Fruit fly (Drosophila melanogaster) whole organism, embryonic: Measurements from ENCODE around the gene MSBP.

Source experiments
- Atf3 ChIP-seq: fragments of 200-800 bp; sonication (Bioruptor generic); optimal IDR thresholded peaks from 3 replicates; lab custom pipeline; 2016; ENCODE audit warnings: missing biosample characterization, missing genetic modification characterization
- CG11456 ChIP-seq: fragments of 200-800 bp; sonication (Bioruptor generic); IDR thresholded peaks from 3 replicates; pipeline ENCODE4 v1.3.6; 2022; ENCODE audit warnings: missing biosample characterization, missing genetic modification characterization
- CG14014 ChIP-seq: fragments of 200-800 bp; sonication (Bioruptor generic); IDR thresholded peaks from 2 replicates; pipeline ENCODE4 v1.3.6; 2022; ENCODE audit warnings: missing biosample characterization, missing genetic modification characterization
- CG15479 ChIP-seq: fragments of 200-800 bp; sonication (Bioruptor generic); optimal IDR thresholded peaks from 3 replicates; lab custom pipeline; 2019; ENCODE audit warnings: missing biosample characterization, mild to moderate bottlenecking, missing genetic modification characterization, moderate library complexity
- CG15514 ChIP-seq: fragments of 200-800 bp; sonication (Bioruptor generic); optimal IDR thresholded peaks from 3 replicates; lab custom pipeline; 2017; ENCODE audit warnings: missing biosample characterization, missing genetic modification characterization, mild to moderate bottlenecking, moderate library complexity, missing genetic modification reagents
- CG15696 ChIP-seq: fragments of 200-800 bp; sonication (Bioruptor generic); optimal IDR thresholded peaks from 2 replicates; lab custom pipeline; 2019; ENCODE audit warnings: missing biosample characterization, mild to moderate bottlenecking, missing genetic modification characterization, moderate library complexity
- CG16813 ChIP-seq: fragments of 200-800 bp; sonication (Bioruptor generic); IDR thresholded peaks from 3 replicates; pipeline ENCODE4 v1.3.6; 2022; ENCODE audit warnings: missing biosample characterization, missing genetic modification characterization; ENCODE audit not compliant: partially characterized antibody
- CG17385 ChIP-seq: fragments of 200-800 bp; sonication (Bioruptor generic); optimal IDR thresholded peaks from 3 replicates; lab custom pipeline; 2018; ENCODE audit warnings: missing biosample characterization, mild to moderate bottlenecking, missing genetic modification characterization
- CG18011 ChIP-seq: fragments of 200-800 bp; sonication (Bioruptor generic); optimal IDR thresholded peaks from 2 replicates; lab custom pipeline; 2017; ENCODE audit warnings: missing biosample characterization, missing genetic modification characterization, mild to moderate bottlenecking, moderate library complexity, missing genotype
- CG2116 ChIP-seq: fragments of 200-800 bp; sonication (Bioruptor generic); optimal IDR thresholded peaks from 3 replicates; lab custom pipeline; 2018; ENCODE audit warnings: missing biosample characterization, mild to moderate bottlenecking, missing genetic modification characterization
- CG2129 ChIP-seq: fragments of 200-800 bp; sonication (Bioruptor generic); IDR thresholded peaks from 2 replicates; pipeline ENCODE4 v1.3.6; 2022; ENCODE audit warnings: missing biosample characterization, missing genetic modification characterization; ENCODE audit not compliant: partially characterized antibody
- CG31224 ChIP-seq: fragments of 200-800 bp; sonication (Bioruptor generic); IDR thresholded peaks from 2 replicates; pipeline ENCODE4 v1.3.6; 2022; ENCODE audit warnings: missing biosample characterization, missing genetic modification characterization
- CG34422 ChIP-seq: fragments of 200-800 bp; sonication (Bioruptor generic); IDR thresholded peaks from 3 replicates; pipeline ENCODE4 v1.3.6; 2022; ENCODE audit warnings: missing biosample characterization, missing genetic modification characterization
- CG6175 ChIP-seq: fragments of 200-800 bp; sonication (Bioruptor generic); IDR thresholded peaks from 3 replicates; pipeline ENCODE4 v1.3.6; 2022; ENCODE audit warnings: missing biosample characterization, missing genetic modification characterization
- CG6689 ChIP-seq: fragments of 200-800 bp; sonication (Bioruptor generic); IDR thresholded peaks from 2 replicates; pipeline ENCODE4 v1.3.6; 2022; ENCODE audit warnings: missing biosample characterization, missing genetic modification characterization
- CG6765 ChIP-seq: fragments of 200-800 bp; sonication (Bioruptor generic); optimal IDR thresholded peaks from 3 replicates; lab custom pipeline; 2017; ENCODE audit warnings: missing biosample characterization, mild to moderate bottlenecking, missing genetic modification characterization
- CG7987 ChIP-seq: fragments of 200-800 bp; sonication (Bioruptor generic); optimal IDR thresholded peaks from 2 replicates; lab custom pipeline; 2018; ENCODE audit warnings: missing biosample characterization, mild to moderate bottlenecking, missing genetic modification characterization, moderate library complexity
- CG8089 ChIP-seq: fragments of 200-800 bp; sonication (Bioruptor generic); optimal IDR thresholded peaks from 3 replicates; lab custom pipeline; 2016; ENCODE audit warnings: missing biosample characterization, missing genetic modification characterization
- CG8290 ChIP-seq, 3 experiments: fragments of 200-800 bp; sonication (Bioruptor generic); optimal IDR thresholded peaks; 2 replicates each; lab custom pipeline; 2016 to 2019; ENCODE audit warnings: missing biosample characterization in 3 of 3, missing genetic modification characterization in 3 of 3, mild to moderate bottlenecking in 2 of 3, moderate library complexity in 1 of 3
- CG9437 ChIP-seq: fragments of 200-800 bp; sonication (Bioruptor generic); optimal IDR thresholded peaks from 2 replicates; lab custom pipeline; 2018; ENCODE audit warnings: missing biosample characterization, mild to moderate bottlenecking, missing genetic modification characterization
- CHES-1-like ChIP-seq: fragments of 200-800 bp; sonication (Bioruptor generic); optimal IDR thresholded peaks from 2 replicates; lab custom pipeline; 2016; ENCODE audit warnings: missing biosample characterization, missing genetic modification characterization
- Dll ChIP-seq: fragments of 200-800 bp; sonication (Bioruptor generic); IDR thresholded peaks from 4 replicates; pipeline ENCODE4 v1.3.6; 2022; ENCODE audit warnings: missing biosample characterization, missing genetic modification characterization; ENCODE audit not compliant: partially characterized antibody
- Dref ChIP-seq: fragments of 200-800 bp; sonication (Bioruptor generic); IDR thresholded peaks from 2 replicates; pipeline ENCODE4 v1.3.6; 2022; ENCODE audit warnings: missing biosample characterization, missing genetic modification characterization
- Fer1 ChIP-seq: fragments of 200-800 bp; sonication (Bioruptor generic); optimal IDR thresholded peaks from 2 replicates; lab custom pipeline; 2017; ENCODE audit warnings: missing biosample characterization, mild to moderate bottlenecking, missing genetic modification characterization
- HLH4C ChIP-seq: fragments of 200-800 bp; sonication (Bioruptor generic); IDR thresholded peaks from 3 replicates; pipeline ENCODE4 v1.3.6; 2022; ENCODE audit warnings: missing biosample characterization, missing genetic modification characterization; ENCODE audit not compliant: partially characterized antibody
- MBD-R2 ChIP-seq: fragments of 200-800 bp; sonication (Bioruptor generic); IDR thresholded peaks from 2 replicates; pipeline ENCODE4 v1.3.6; 2022; ENCODE audit warnings: missing biosample characterization, missing genetic modification characterization
- Mad ChIP-seq: fragments of 200-800 bp; sonication (Bioruptor generic); optimal IDR thresholded peaks from 2 replicates; lab custom pipeline; 2016; ENCODE audit warnings: missing biosample characterization, missing genetic modification characterization
- Meics ChIP-seq: fragments of 200-800 bp; sonication (Bioruptor generic); optimal IDR thresholded peaks from 2 replicates; lab custom pipeline; 2017; ENCODE audit warnings: missing biosample characterization, mild to moderate bottlenecking, missing genetic modification characterization
- NC2α ChIP-seq: fragments of 200-800 bp; sonication (Bioruptor generic); optimal IDR thresholded peaks from 2 replicates; lab custom pipeline; 2016; ENCODE audit warnings: missing biosample characterization, missing genetic modification characterization
- Stat92E ChIP-seq, 3 experiments: fragments of >200 bp in 2 of 3; fragments of 200-800 bp in 1 of 3; sonication (Bioruptor generic) in 1 of 3; optimal IDR thresholded peaks; 2 replicates each; lab custom pipeline; 2017 to 2019; ENCODE audit warnings: missing biosample characterization in 3 of 3, missing genetic modification characterization in 3 of 3, mild to moderate bottlenecking in 1 of 3, moderate library complexity in 1 of 3
- Xrp1 ChIP-seq: fragments of 200-800 bp; sonication (Bioruptor generic); IDR thresholded peaks from 2 replicates; pipeline ENCODE4 v1.3.6; 2022; ENCODE audit warnings: missing biosample characterization, missing genetic modification characterization
- ab ChIP-seq: fragments of 200-800 bp; sonication (Bioruptor generic); optimal IDR thresholded peaks from 2 replicates; lab custom pipeline; 2016; ENCODE audit warnings: missing biosample characterization, missing genetic modification characterization
- bab2 ChIP-seq: fragments of 200-800 bp; sonication (Bioruptor generic); optimal IDR thresholded peaks from 2 replicates; lab custom pipeline; 2016; ENCODE audit warnings: missing biosample characterization, missing genetic modification characterization
- chif ChIP-seq, 2 experiments: fragments of 200-800 bp; sonication (Bioruptor generic); optimal IDR thresholded peaks; 3 replicates each; lab custom pipeline; 2016; ENCODE audit warnings: missing biosample characterization in 2 of 2, missing genetic modification characterization in 2 of 2
- dimm ChIP-seq: fragments of 200-800 bp; sonication (Bioruptor generic); IDR thresholded peaks from 2 replicates; pipeline ENCODE4 v1.3.6; 2022; ENCODE audit warnings: missing biosample characterization, missing genetic modification characterization
- emc ChIP-seq: fragments of 200-800 bp; sonication (Bioruptor generic); optimal IDR thresholded peaks from 2 replicates; lab custom pipeline; 2016; ENCODE audit warnings: missing biosample characterization, missing genetic modification characterization
- ems ChIP-seq: fragments of 200-800 bp; sonication (Bioruptor generic); optimal IDR thresholded peaks from 3 replicates; lab custom pipeline; 2016; ENCODE audit warnings: missing biosample characterization, missing genetic modification characterization
- fru ChIP-seq: fragments of >200 bp; optimal IDR thresholded peaks from 2 replicates; lab custom pipeline; 2017
- gfzf ChIP-seq: fragments of 200-800 bp; sonication (Bioruptor generic); optimal IDR thresholded peaks from 2 replicates; lab custom pipeline; 2016; ENCODE audit warnings: missing biosample characterization, mild to moderate bottlenecking, missing genetic modification characterization, moderate library complexity
- luna ChIP-seq: fragments of 200-800 bp; sonication (Bioruptor generic); optimal IDR thresholded peaks from 2 replicates; lab custom pipeline; 2016; ENCODE audit warnings: missing biosample characterization, missing genetic modification characterization
- nerfin-2 ChIP-seq: fragments of 200-800 bp; sonication (Bioruptor generic); IDR thresholded peaks from 2 replicates; pipeline ENCODE4 v1.3.6; 2022; ENCODE audit warnings: missing biosample characterization, missing genetic modification characterization; ENCODE audit not compliant: partially characterized antibody
- phol ChIP-seq: fragments of 200-800 bp; sonication (Bioruptor generic); optimal IDR thresholded peaks from 3 replicates; lab custom pipeline; 2018; ENCODE audit warnings: missing biosample characterization, mild to moderate bottlenecking, missing genetic modification characterization, moderate library complexity
- pros ChIP-seq: fragments of 200-800 bp; sonication (Bioruptor generic); optimal IDR thresholded peaks from 3 replicates; lab custom pipeline; 2019; ENCODE audit warnings: missing biosample characterization, mild to moderate bottlenecking, missing genetic modification characterization, moderate library complexity
- sc ChIP-seq, 3 experiments: fragments of >200 bp in 2 of 3; fragments of 200-800 bp in 1 of 3; sonication (Bioruptor generic) in 1 of 3; optimal IDR thresholded peaks; 2 replicates in 2 of 3; 3 replicates in 1 of 3; lab custom pipeline; 2017; ENCODE audit warnings: mild to moderate bottlenecking in 1 of 3, missing biosample characterization in 1 of 3, missing genetic modification characterization in 1 of 3, missing genetic modification reagents in 1 of 3
- sens ChIP-seq: fragments of 200-800 bp; sonication (Bioruptor generic); peaks from one replicate; lab custom pipeline; 2016; ENCODE audit warnings: missing biosample characterization, missing genetic modification characterization
- shn ChIP-seq: fragments of 200-800 bp; sonication (Bioruptor generic); optimal IDR thresholded peaks from 3 replicates; lab custom pipeline; 2016; ENCODE audit warnings: missing biosample characterization, missing genetic modification characterization
- stwl ChIP-seq: fragments of 200-800 bp; sonication (Bioruptor generic); optimal IDR thresholded peaks from 3 replicates; lab custom pipeline; 2018; ENCODE audit warnings: missing biosample characterization, mild to moderate bottlenecking, missing genetic modification characterization, moderate library complexity
- tgo ChIP-seq: fragments of 200-800 bp; sonication (Bioruptor generic); IDR thresholded peaks from 3 replicates; pipeline ENCODE4 v1.3.6; 2022; ENCODE audit warnings: missing biosample characterization, missing genetic modification characterization
- ttk ChIP-seq: fragments of 200-800 bp; sonication (Bioruptor generic); IDR thresholded peaks from 2 replicates; pipeline ENCODE4 v2.1.2; 2022; ENCODE audit warnings: missing biosample characterization, missing genetic modification characterization
- vnd ChIP-seq: fragments of 200-800 bp; sonication (Bioruptor generic); IDR thresholded peaks from 3 replicates; pipeline ENCODE4 v1.3.6; 2022; ENCODE audit warnings: missing biosample characterization, missing genetic modification characterization; ENCODE audit not compliant: partially characterized antibody
- wor ChIP-seq: fragments of 200-800 bp; sonication (Bioruptor generic); IDR thresholded peaks from 2 replicates; pipeline ENCODE4 v1.3.6; 2022; ENCODE audit warnings: missing biosample characterization, missing genetic modification characterization

MSBP gene

dm6 chrX:15859869-15860268 is 30.0 kb downstream of the MSBP start, which contains the start of gene Gbeta13F (continued):
- TF ChIP-seq CG9437 (GFP tag; lab: Kevin White, UChicago) = no peak
- peak; percentile 12; the same call in 1 of the 3 replicates for TF ChIP-seq CG34422 (GFP tag; lab: Robert Waterston, UW)
- no peak for TF ChIP-seq tgo
- TF ChIP-seq CG31224 (GFP tag; lab: Robert Waterston, UW) = no peak
- TF ChIP-seq ab (GFP tag; lab: Kevin White, UChicago) = no peak
- no peak for TF ChIP-seq CG18011 (GFP tag; lab: Kevin White, UChicago)
- no peak for TF ChIP-seq wor
- no peak for TF ChIP-seq sc (optimal IDR thresholded peaks at IDR 0.05; lab: Kevin White, UChicago)
- TF ChIP-seq sc (GFP tag; optimal IDR thresholded peaks at IDR 0.05; lab: Kevin White, UChicago) = no peak
- no peak; the same call in 1 of the 2 replicates for TF ChIP-seq nerfin-2
- TF ChIP-seq MBD-R2 (GFP tag; lab: Robert Waterston, UW) = peak; percentile 8; the same call in 1 of the 2 replicates
- no peak for TF ChIP-seq Fer1 (GFP tag; lab: Kevin White, UChicago)
- TF ChIP-seq CG8089 (GFP tag; lab: Kevin White, UChicago) = no peak
- no peak for TF ChIP-seq CG6175 (GFP tag; lab: Robert Waterston, UW)
- TF ChIP-seq CHES-1-like (GFP tag; lab: Kevin White, UChicago) = no peak
- TF ChIP-seq Mad (GFP tag; lab: Kevin White, UChicago) = no peak
- TF ChIP-seq HLH4C (GFP tag; lab: Robert Waterston, UW) = peak; percentile 59
- TF ChIP-seq Xrp1 (GFP tag; lab: Robert Waterston, UW) = no peak
- peak; percentile 55; the same call in 2 of the 3 replicates for TF ChIP-seq vnd (GFP tag; lab: Robert Waterston, UW)
- no peak for TF ChIP-seq CG17385 (GFP tag; lab: Kevin White, UChicago)
- TF ChIP-seq Stat92E (GFP tag; optimal IDR thresholded peaks at IDR 0.05; lab: Kevin White, UChicago) = no peak
- TF ChIP-seq stwl (tag; lab: Kevin White, UChicago) = peak; percentile 33
- no peak for TF ChIP-seq CG14014
- TF ChIP-seq fru = no peak
- TF ChIP-seq CG15514 (GFP tag; lab: Kevin White, UChicago) = no peak
- no peak for TF ChIP-seq CG15696
- no peak; the same call in 1 of the 2 replicates for TF ChIP-seq ttk
- TF ChIP-seq ems (GFP tag; lab: Kevin White, UChicago) = no peak
- TF ChIP-seq CG6689 (GFP tag; lab: Robert Waterston, UW) = no peak
- no peak for TF ChIP-seq CG6765 (GFP tag; lab: Kevin White, UChicago)
- no peak for TF ChIP-seq shn (GFP tag; lab: Kevin White, UChicago)
- peak; percentile 73 for TF ChIP-seq CG16813 (GFP tag; lab: Robert Waterston, UW)
- TF ChIP-seq chif (GFP tag; optimal IDR thresholded peaks at IDR 0.05; lab: Kevin White, UChicago) = no peak
- TF ChIP-seq CG15479 = no peak
- TF ChIP-seq CG2116 (GFP tag; lab: Kevin White, UChicago) = peak; percentile 96
- no peak for TF ChIP-seq Meics (GFP tag; lab: Kevin White, UChicago)

- no peak for TF ChIP-seq Atf3 (GFP tag; lab: Kevin White, UChicago)
- no peak for TF ChIP-seq CG7987 (GFP tag; lab: Kevin White, UChicago)
- no peak for TF ChIP-seq dimm (GFP tag; lab: Robert Waterston, UW)
- TF ChIP-seq CG2129 (GFP tag; lab: Robert Waterston, UW) = peak; percentile 13; the same call in 1 of the 2 replicates
- TF ChIP-seq CG16813 (GFP tag; lab: Robert Waterston, UW) = 0 out of 3 replicates have a peak, but pooled peaks have one; percentile 4
- peak; percentile 44 for TF ChIP-seq gfzf (GFP tag; lab: Kevin White, UChicago)
- TF ChIP-seq Dref (GFP tag; lab: Robert Waterston, UW) = peak; percentile 43; the same call in 1 of the 2 replicates
- no peak for TF ChIP-seq CG11456 (GFP tag; lab: Robert Waterston, UW)
- no peak for TF ChIP-seq phol
- TF ChIP-seq NC2α = no peak
- TF ChIP-seq CG8290 (GFP tag; optimal IDR thresholded peaks at IDR 0.05; lab: Kevin White, UChicago) = no peak
- no peak for TF ChIP-seq CG8290 (tag; optimal IDR thresholded peaks at IDR 0.05; lab: Kevin White, UChicago)
- TF ChIP-seq Dll = peak; percentile 49; the same call in 1 of the 4 replicates
- no peak for TF ChIP-seq bab2
- no peak for TF ChIP-seq emc (GFP tag; lab: Kevin White, UChicago)
- no peak for TF ChIP-seq pros (GFP tag; lab: Kevin White, UChicago)
- TF ChIP-seq sens (GFP tag; lab: Kevin White, UChicago) = peak; percentile 32
- no peak for TF ChIP-seq luna (GFP tag; lab: Kevin White, UChicago)
Observed at dm6 chrX:15859387-15859786, 30.5 kb downstream of the MSBP start, which contains the start of gene AlkB. Gene AlkB (minus strand): TSS chrX:15859487.
